In genomic region chr2L:19120196-19120950, dm6 we compare ENCODE assay signal across 5 fruit fly cellular contexts.
TF ChIP-seq lines count a peak whose summit lies in the region.

TSS of gene Ddc (minus strand) at chr2L:19120306.

- TF ChIP-seq CTCF in whole organism, embryonic (GFP tag; optimal IDR thresholded peaks at IDR 0.05; lab: Kevin White, UChicago), result no peak

TF ChIP-seq in whole organism, adult, 20 proteins besides CTCF, POLR2A, EP300 and RAD21:
- no peak for TF ChIP-seq CG5204 (GFP tag; optimal IDR thresholded peaks at IDR 0.05; lab: Kevin White, UChicago)
- peak; percentile 3 for TF ChIP-seq CG33017 (tag; optimal IDR thresholded peaks at IDR 0.05; lab: Kevin White, UChicago)
- no peak for TF ChIP-seq Mnt (GFP tag; optimal IDR thresholded peaks at IDR 0.05; lab: Kevin White, UChicago)

TF ChIP-seq in whole organism, embryonic, 481 proteins besides CTCF, POLR2A, EP300 and RAD21 (continues in another document):
- TF ChIP-seq Hmr (GFP tag; optimal IDR thresholded peaks at IDR 0.05; lab: Kevin White, UChicago) (peak; percentile 5), Med (GFP tag; lab: Kevin White, UChicago) (peak; percentile 15), NC2β (GFP tag; optimal IDR thresholded peaks at IDR 0.05; lab: Kevin White, UChicago) (no peak), chinmo (GFP tag; IDR thresholded peaks at IDR 0.05; lab: Robert Waterston, UW; ENCODE audit: partially characterized antibody) (peak; percentile 83; the same call in 1 of the 4 replicates), D19B (GFP tag; optimal IDR thresholded peaks at IDR 0.05; lab: Kevin White, UChicago) (no peak), sd (tag; optimal IDR thresholded peaks at IDR 0.05; lab: Kevin White, UChicago) (peak; percentile 11), NFAT (GFP tag; IDR thresholded peaks at IDR 0.05; lab: Robert Waterston, UW) (0 out of 2 replicates have a peak, but pooled peaks have one; percentile 50), slbo (GFP tag; IDR thresholded peaks at IDR 0.05; lab: Robert Waterston, UW) (peak; percentile 25; the same call in 1 of the 2 replicates), Dbx (GFP tag; IDR thresholded peaks at IDR 0.05; lab: Robert Waterston, UW) (0 out of 3 replicates have a peak, but pooled peaks have one; percentile 32), cwo (GFP tag; optimal IDR thresholded peaks at IDR 0.05; lab: Kevin White, UChicago) (peak; percentile 17), lmd (GFP tag; IDR thresholded peaks at IDR 0.05; lab: Robert Waterston, UW) (peak; percentile 12; the same call in 1 of the 2 replicates), CG12659 (GFP tag; optimal IDR thresholded peaks at IDR 0.05; lab: Kevin White, UChicago) (no peak), CG9437 (GFP tag; optimal IDR thresholded peaks at IDR 0.05; lab: Kevin White, UChicago) (no peak), CG9932 (GFP tag; IDR thresholded peaks at IDR 0.05; lab: Robert Waterston, UW) (peak; percentile 60), CG4404 (GFP tag; IDR thresholded peaks at IDR 0.05; lab: Robert Waterston, UW) (no peak), CG12769 (tag; optimal IDR thresholded peaks at IDR 0.05; lab: Kevin White, UChicago) (peak; percentile 18), Rfx (GFP tag; IDR thresholded peaks at IDR 0.05; lab: Robert Waterston, UW) (peak; percentile 40; the same call in 1 of the 2 replicates), Lim3 (GFP tag; IDR thresholded peaks at IDR 0.05; lab: Robert Waterston, UW) (peak; percentile 10; the same call in 1 of the 2 replicates), CG11247 (GFP tag; IDR thresholded peaks at IDR 0.05; lab: Robert Waterston, UW) (0 out of 2 replicates have a peak, but pooled peaks have one; percentile 28), Adf1 (GFP tag; IDR thresholded peaks at IDR 0.05; lab: Robert Waterston, UW) (peak; percentile 76)

TF ChIP-seq in whole organism, prepupa, 60 proteins besides CTCF, POLR2A, EP300 and RAD21:
- TF ChIP-seq svp (GFP tag; lab: Kevin White, UChicago) (no peak), net (GFP tag; optimal IDR thresholded peaks at IDR 0.05; lab: Kevin White, UChicago) (peak; percentile 5), CG32006 (GFP tag; optimal IDR thresholded peaks at IDR 0.05; lab: Kevin White, UChicago) (peak; percentile 6), Eip78C (GFP tag; lab: Kevin White, UChicago) (peak; percentile 37), Eip93F (GFP tag; optimal IDR thresholded peaks at IDR 0.05; lab: Kevin White, UChicago) (no peak), CG3919 (GFP tag; optimal IDR thresholded peaks at IDR 0.05; lab: Kevin White, UChicago) (peak; percentile 29), CG6854 (GFP tag; optimal IDR thresholded peaks at IDR 0.05; lab: Kevin White, UChicago) (peak; percentile 2), acj6 (GFP tag; optimal IDR thresholded peaks at IDR 0.05; lab: Kevin White, UChicago) (no peak), esn (GFP tag; optimal IDR thresholded peaks at IDR 0.05; lab: Kevin White, UChicago) (peak; percentile 6), CG11902 (GFP tag; optimal IDR thresholded peaks at IDR 0.05; lab: Kevin White, UChicago) (peak; percentile 22)

TF ChIP-seq in whole organism, pupa, 21 proteins besides CTCF, POLR2A, EP300 and RAD21:
- no peak for TF ChIP-seq gl (tag; optimal IDR thresholded peaks at IDR 0.05; lab: Kevin White, UChicago)
- TF ChIP-seq D1 (tag; optimal IDR thresholded peaks at IDR 0.05; lab: Kevin White, UChicago), result no peak
- TF ChIP-seq CG32121 (GFP tag; IDR thresholded peaks at IDR 0.05; lab: Robert Waterston, UW), result no peak
- no peak for TF ChIP-seq EcR (GFP tag; optimal IDR thresholded peaks at IDR 0.05; lab: Kevin White, UChicago)
- TF ChIP-seq CG8301 (tag; optimal IDR thresholded peaks at IDR 0.05; lab: Kevin White, UChicago), result no peak
- TF ChIP-seq CG13204 (GFP tag; optimal IDR thresholded peaks at IDR 0.05; lab: Kevin White, UChicago), result no peak
- TF ChIP-seq CG4496 (GFP tag; IDR thresholded peaks at IDR 0.05; lab: Robert Waterston, UW), result no peak
- no peak for TF ChIP-seq Ets98B (GFP tag; IDR thresholded peaks at IDR 0.05; lab: Robert Waterston, UW)
- TF ChIP-seq Pif1B (GFP tag; optimal IDR thresholded peaks at IDR 0.05; lab: Kevin White, UChicago), result peak; percentile 16

TF ChIP-seq in whole organism, wandering third instar larva, 38 proteins besides CTCF, POLR2A, EP300 and RAD21:
- TF ChIP-seq Abd-B (GFP tag; optimal IDR thresholded peaks at IDR 0.05; lab: Kevin White, UChicago), result no peak
- TF ChIP-seq Myc (optimal IDR thresholded peaks at IDR 0.05; lab: Kevin White, UChicago), result no peak
- no peak for TF ChIP-seq sage (GFP tag; optimal IDR thresholded peaks at IDR 0.05; lab: Kevin White, UChicago)
- no peak for TF ChIP-seq Rel (GFP tag; optimal IDR thresholded peaks at IDR 0.05; lab: Kevin White, UChicago)
- peak; percentile 92 for TF ChIP-seq Rel (tag; optimal IDR thresholded peaks at IDR 0.05; lab: Kevin White, UChicago)
- TF ChIP-seq Dfd (GFP tag; optimal IDR thresholded peaks at IDR 0.05; lab: Kevin White, UChicago), result no peak
- peak; percentile 22 for TF ChIP-seq HLH106 (tag; optimal IDR thresholded peaks at IDR 0.05; lab: Kevin White, UChicago)
